Fruit fly (Drosophila melanogaster) whole organism, adult: ENCODE measurements around the gene Ptp10D.

Experiments
- CG11617 ChIP-seq: fragments of 200-800 bp; sonication (Bioruptor generic); optimal IDR thresholded peaks from 2 replicates; lab custom pipeline; 2017; ENCODE audit warnings: mild to moderate bottlenecking, missing biosample characterization, missing genetic modification reagents, missing genetic modification characterization
- CG12768 ChIP-seq: fragments of 200-800 bp; sonication (Bioruptor generic); optimal IDR thresholded peaks from 2 replicates; lab custom pipeline; 2017; ENCODE audit warnings: missing biosample characterization, missing genetic modification characterization, mild to moderate bottlenecking, moderate library complexity, missing genetic modification reagents
- CG14711 ChIP-seq: fragments of 200-800 bp; sonication (Bioruptor generic); optimal IDR thresholded peaks from 2 replicates; lab custom pipeline; 2018; ENCODE audit warnings: missing biosample characterization, mild to moderate bottlenecking, missing genetic modification characterization, moderate library complexity
- CG1620 ChIP-seq: fragments of 200-800 bp; sonication (Bioruptor generic); optimal IDR thresholded peaks from 2 replicates; lab custom pipeline; 2016; ENCODE audit warnings: missing biosample characterization, missing genetic modification characterization
- CG33017 ChIP-seq: fragments of 200-800 bp; sonication (Bioruptor generic); optimal IDR thresholded peaks from 2 replicates; lab custom pipeline; 2018; ENCODE audit warnings: missing biosample characterization, mild to moderate bottlenecking, missing genetic modification characterization, moderate library complexity
- CG5204 ChIP-seq: fragments of 200-800 bp; sonication (Bioruptor generic); optimal IDR thresholded peaks from 2 replicates; lab custom pipeline; 2016; ENCODE audit warnings: missing biosample characterization, missing genetic modification characterization
- CG7045 ChIP-seq: fragments of 200-800 bp; sonication (Bioruptor generic); optimal IDR thresholded peaks from 2 replicates; lab custom pipeline; 2017; ENCODE audit warnings: missing biosample characterization, mild to moderate bottlenecking, missing genetic modification characterization
- CG7101 ChIP-seq: fragments of 200-800 bp; sonication (Bioruptor generic); optimal IDR thresholded peaks from 2 replicates; lab custom pipeline; 2018; ENCODE audit warnings: missing biosample characterization, mild to moderate bottlenecking, missing genetic modification characterization, moderate library complexity
- Clk ChIP-seq: fragments of 200-800 bp; sonication (Bioruptor generic); optimal IDR thresholded peaks from 2 replicates; lab custom pipeline; 2017; ENCODE audit warnings: missing biosample characterization, missing genetic modification characterization
- Crg-1 ChIP-seq: fragments of 200-800 bp; sonication (Bioruptor generic); optimal IDR thresholded peaks from 2 replicates; lab custom pipeline; 2016; ENCODE audit warnings: missing biosample characterization, missing genetic modification characterization
- Hr96 ChIP-seq: fragments of 200-800 bp; sonication (Bioruptor generic); optimal IDR thresholded peaks from 2 replicates; lab custom pipeline; 2016; ENCODE audit warnings: missing biosample characterization, missing genetic modification characterization
- Mnt ChIP-seq: fragments of 200-800 bp; sonication (Bioruptor generic); optimal IDR thresholded peaks from 2 replicates; lab custom pipeline; 2016; ENCODE audit warnings: missing biosample characterization, mild to moderate bottlenecking, missing genetic modification characterization
- bab1 ChIP-seq: fragments of 200-800 bp; sonication (Bioruptor generic); optimal IDR thresholded peaks from 3 replicates; lab custom pipeline; 2019; ENCODE audit warnings: missing biosample characterization, mild to moderate bottlenecking, missing genetic modification characterization, moderate library complexity
- cic ChIP-seq: fragments of 200-800 bp; sonication (Bioruptor generic); optimal IDR thresholded peaks from 2 replicates; lab custom pipeline; 2017; ENCODE audit warnings: missing biosample characterization, mild to moderate bottlenecking, missing genetic modification characterization, moderate library complexity
- cnc ChIP-seq, 2 experiments: fragments of >200 bp; optimal IDR thresholded peaks; 2 replicates each; lab custom pipeline; 2017
- kay ChIP-seq: fragments of 200-800 bp; sonication (Bioruptor generic); peaks from one replicate; lab custom pipeline; 2016; ENCODE audit warnings: missing biosample characterization, missing genetic modification characterization, borderline replicate concordance
- ovo ChIP-seq: fragments of 200-800 bp; sonication (Bioruptor generic); optimal IDR thresholded peaks from 2 replicates; lab custom pipeline; 2016; ENCODE audit warnings: missing biosample characterization, missing genetic modification characterization
- pad ChIP-seq: fragments of 200-800 bp; sonication (Bioruptor generic); optimal IDR thresholded peaks from 3 replicates; lab custom pipeline; 2017; ENCODE audit warnings: missing biosample characterization, missing genetic modification characterization, mild to moderate bottlenecking, moderate library complexity, missing genetic modification reagents
- tj ChIP-seq: fragments of 200-800 bp; sonication (Bioruptor generic); optimal IDR thresholded peaks from 3 replicates; lab custom pipeline; 2017; ENCODE audit warnings: missing biosample characterization, mild to moderate bottlenecking, missing genetic modification characterization, moderate library complexity
- toe ChIP-seq: fragments of 200-800 bp; sonication (Bioruptor generic); optimal IDR thresholded peaks from 2 replicates; lab custom pipeline; 2016; ENCODE audit warnings: missing biosample characterization, missing genetic modification characterization

Gene Ptp10D

DNA sequence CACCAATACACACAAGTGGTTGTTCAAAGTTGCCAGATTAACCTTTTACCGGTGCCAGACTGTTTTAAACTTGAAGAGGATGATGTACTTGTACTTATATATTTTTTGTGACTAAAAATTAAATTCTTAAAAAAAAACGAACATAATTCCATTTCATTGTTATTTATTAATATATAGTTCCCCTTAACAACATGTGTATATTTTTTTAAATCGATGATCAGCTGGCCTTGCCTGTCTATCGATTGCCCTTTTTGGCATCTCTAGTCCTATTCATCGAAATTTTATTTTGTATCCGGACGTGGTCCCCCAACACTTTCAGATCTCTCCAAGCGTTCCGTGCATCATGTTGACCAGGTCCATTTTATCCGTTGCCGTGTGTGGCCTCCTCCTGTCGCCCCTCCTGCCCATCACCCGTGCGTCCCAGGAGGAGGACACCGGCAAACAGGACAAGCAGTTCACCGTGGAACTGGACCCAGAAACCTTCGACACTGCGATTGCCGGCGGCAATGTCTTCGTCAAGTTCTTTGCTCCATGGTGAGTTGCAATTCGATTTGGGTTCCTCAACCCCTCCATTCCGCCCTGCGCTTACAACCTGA lies 95.0 kb downstream of the Ptp10D start, which contains the start of gene prtp:
Gene prtp (plus strand): TSS at position 26 of the 596 bp plus-strand sequence.
- TF ChIP-seq ovo (GFP tag; lab: Kevin White, UChicago) (no peak), CG1620 (GFP tag; lab: Kevin White, UChicago) (no peak), CG33017 (no peak), CG12768 (no peak), bab1 (GFP tag; lab: Kevin White, UChicago) (peak; percentile 30), Hr96 (GFP tag; lab: Kevin White, UChicago) (no peak), CG14711 (tag; lab: Kevin White, UChicago) (peak; percentile 71), Crg-1 (GFP tag; lab: Kevin White, UChicago) (peak; percentile 15), kay (GFP tag; lab: Kevin White, UChicago) (no peak), Mnt (GFP tag; lab: Kevin White, UChicago) (peak; percentile 54), CG5204 (GFP tag; lab: Kevin White, UChicago) (peak; percentile 45), CG7101 (tag; lab: Kevin White, UChicago) (no peak)

DNA sequence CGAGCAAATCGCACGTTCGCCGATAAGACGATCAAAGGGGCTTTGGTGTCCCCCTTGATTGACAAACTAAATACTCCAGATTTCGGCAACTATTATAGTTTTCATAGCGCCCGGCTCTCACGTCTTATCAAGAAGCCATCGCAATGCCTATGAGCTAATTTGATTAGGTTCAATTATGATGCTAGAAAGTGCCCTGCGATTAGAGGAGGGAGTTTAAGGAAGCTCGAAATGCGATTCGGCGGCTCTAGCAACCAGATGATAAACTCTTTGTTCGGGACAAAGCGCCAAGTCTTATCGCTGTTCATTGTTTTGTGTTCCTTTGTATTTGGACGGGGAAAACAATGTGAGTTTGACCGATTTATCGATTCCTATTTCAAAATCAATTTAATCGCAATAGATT lies 96.1 kb downstream of the Ptp10D start:
- TF ChIP-seq CG12768 (no peak), CG5204 (GFP tag; lab: Kevin White, UChicago) (no peak), CG7045 (GFP tag; lab: Kevin White, UChicago) (no peak), Clk (GFP tag; lab: Kevin White, UChicago) (no peak), cnc (optimal IDR thresholded peaks at IDR 0.05; lab: Kevin White, UChicago) (no peak), CG14711 (tag; lab: Kevin White, UChicago) (no peak), Hr96 (GFP tag; lab: Kevin White, UChicago) (no peak), Mnt (GFP tag; lab: Kevin White, UChicago) (no peak), cic (GFP tag; lab: Kevin White, UChicago) (no peak), tj (no peak), ovo (GFP tag; lab: Kevin White, UChicago) (no peak), toe (GFP tag; lab: Kevin White, UChicago) (no peak), Crg-1 (GFP tag; lab: Kevin White, UChicago) (no peak), CG7101 (tag; lab: Kevin White, UChicago) (no peak), CG11617 (no peak), CG33017 (no peak), CG1620 (GFP tag; lab: Kevin White, UChicago) (no peak)

DNA sequence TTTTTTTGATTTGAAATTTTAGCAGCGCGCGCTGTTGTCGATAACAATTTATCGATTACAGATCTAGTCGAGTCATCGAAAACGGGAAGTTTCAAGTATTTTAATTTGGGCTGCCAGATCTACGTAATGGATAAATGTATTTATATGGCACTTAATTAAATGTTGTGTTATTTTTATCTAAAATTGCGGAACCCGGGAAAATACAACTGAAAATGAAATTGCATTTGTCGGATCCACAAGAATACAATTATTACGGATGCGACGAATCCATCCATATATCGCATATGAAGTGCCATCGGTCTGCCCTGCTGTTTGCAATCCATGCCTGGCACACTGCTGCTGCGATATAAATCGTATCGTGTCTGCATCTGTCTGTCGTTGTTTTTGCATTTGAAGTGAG lies 98.3 kb downstream of the Ptp10D start, which contains the start of gene Tango10:
Gene Tango10 (plus strand): TSS at position 108 of the 400 bp plus-strand sequence.
- peak; percentile 19 for TF ChIP-seq CG33017
- no peak for TF ChIP-seq Clk (GFP tag; lab: Kevin White, UChicago)
- peak; percentile 66 for TF ChIP-seq CG11617
- peak; percentile 24 for TF ChIP-seq toe (GFP tag; lab: Kevin White, UChicago)
- peak; percentile 50 for TF ChIP-seq ovo (GFP tag; lab: Kevin White, UChicago)
- TF ChIP-seq Crg-1 (GFP tag; lab: Kevin White, UChicago): peak; percentile 62
- TF ChIP-seq CG12768: no peak
- no peak for TF ChIP-seq cic (GFP tag; lab: Kevin White, UChicago)
- TF ChIP-seq CG1620 (GFP tag; lab: Kevin White, UChicago): peak; percentile 67
- peak; percentile 75 for TF ChIP-seq tj
- no peak for TF ChIP-seq cnc (optimal IDR thresholded peaks at IDR 0.05; lab: Kevin White, UChicago)
- peak; percentile 51 for TF ChIP-seq Mnt (GFP tag; lab: Kevin White, UChicago)
- peak; percentile 64 for TF ChIP-seq CG14711 (tag; lab: Kevin White, UChicago)
- peak; percentile 89 for TF ChIP-seq bab1 (GFP tag; lab: Kevin White, UChicago)
- no peak for TF ChIP-seq CG7045 (GFP tag; lab: Kevin White, UChicago)
- TF ChIP-seq pad (GFP tag; lab: Kevin White, UChicago): peak; percentile 53
- TF ChIP-seq CG7101 (tag; lab: Kevin White, UChicago): peak; percentile 55

DNA sequence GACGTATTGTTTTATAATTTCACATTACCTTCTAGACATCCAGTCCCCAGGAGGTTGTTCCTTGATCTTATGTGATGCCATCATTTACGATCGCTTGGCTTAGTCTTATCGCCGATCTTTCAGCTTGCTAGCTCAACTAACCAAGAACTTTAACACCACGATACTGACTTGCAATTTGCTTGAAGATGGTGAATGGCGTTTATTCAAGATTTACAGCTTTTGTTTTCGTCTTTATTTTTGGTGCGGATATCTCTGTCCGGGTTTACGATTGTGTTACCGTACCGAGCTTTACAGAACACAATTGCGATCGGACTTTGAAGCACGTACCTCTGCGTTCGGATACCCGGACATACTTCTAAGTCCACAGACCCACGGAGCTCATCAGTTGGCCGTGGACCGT lies 102.1 kb downstream of the Ptp10D start, which contains the start of gene CG15221:
Gene CG15221 (plus strand): TSS at position 301 of the 400 bp plus-strand sequence.
- no peak for TF ChIP-seq CG7045 (GFP tag; lab: Kevin White, UChicago)
- TF ChIP-seq CG1620 (GFP tag; lab: Kevin White, UChicago): no peak
- no peak for TF ChIP-seq CG5204 (GFP tag; lab: Kevin White, UChicago)
- no peak for TF ChIP-seq kay (GFP tag; lab: Kevin White, UChicago)
- TF ChIP-seq Crg-1 (GFP tag; lab: Kevin White, UChicago): no peak
- TF ChIP-seq pad (GFP tag; lab: Kevin White, UChicago): no peak
- no peak for TF ChIP-seq bab1 (GFP tag; lab: Kevin White, UChicago)
- no peak for TF ChIP-seq cnc (optimal IDR thresholded peaks at IDR 0.05; lab: Kevin White, UChicago)
- TF ChIP-seq CG14711 (tag; lab: Kevin White, UChicago): no peak
- TF ChIP-seq tj: no peak
- TF ChIP-seq CG12768: no peak
- no peak for TF ChIP-seq CG11617
- no peak for TF ChIP-seq cic (GFP tag; lab: Kevin White, UChicago)
- TF ChIP-seq Hr96 (GFP tag; lab: Kevin White, UChicago): no peak
- no peak for TF ChIP-seq Mnt (GFP tag; lab: Kevin White, UChicago)
- TF ChIP-seq ovo (GFP tag; lab: Kevin White, UChicago): no peak
